Fruit fly (Drosophila melanogaster): Measurements from ENCODE around the gene CG31229.

The CG31229 gene

DNA sequence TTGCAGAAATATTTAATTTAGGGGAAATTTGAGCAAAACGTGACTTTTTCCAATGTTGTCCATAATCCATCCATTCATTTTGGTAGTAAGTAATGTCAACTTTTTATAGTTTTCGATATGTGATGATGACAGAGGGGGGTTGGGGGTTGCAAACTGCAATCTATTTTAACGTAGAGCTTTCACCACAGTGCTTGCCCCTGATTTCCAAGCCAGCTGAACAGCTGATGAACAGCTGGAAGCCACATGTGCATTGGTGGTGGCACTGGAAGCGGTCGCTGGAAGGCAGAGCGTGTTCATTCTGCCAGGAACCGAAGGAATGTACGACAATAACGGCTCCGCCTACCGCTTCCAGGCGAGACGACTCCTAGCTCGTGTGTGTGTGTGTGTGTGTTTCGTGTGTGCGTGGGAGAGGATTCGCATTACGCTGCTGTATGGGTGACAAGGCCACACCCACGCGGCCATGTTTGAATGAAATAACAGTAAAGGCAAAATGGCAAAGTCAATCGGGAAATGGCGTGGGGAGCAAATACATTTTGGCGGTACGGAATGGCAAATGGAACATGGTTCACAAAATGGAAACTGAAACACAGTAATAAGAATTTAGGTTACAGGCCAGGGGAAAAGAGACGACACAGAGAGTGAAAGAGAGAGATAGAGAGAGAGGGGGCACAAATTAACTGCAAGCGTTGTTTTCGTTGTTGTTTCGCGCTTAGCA, 31.4 kb downstream of the CG31229 start (continued):
- no peak for TF ChIP-seq Doc3 (GFP tag; IDR thresholded peaks at IDR 0.05; ENCODE audit: partially characterized antibody)
- TF ChIP-seq wdn (GFP tag; IDR thresholded peaks at IDR 0.05): no peak
- TF ChIP-seq Rx (GFP tag; IDR thresholded peaks at IDR 0.05): no peak
- no peak for TF ChIP-seq CG43689 (GFP tag; IDR thresholded peaks at IDR 0.05)
- TF ChIP-seq vnd (GFP tag; IDR thresholded peaks at IDR 0.05; ENCODE audit: partially characterized antibody): no peak
- TF ChIP-seq CG5180 (GFP tag; optimal IDR thresholded peaks at IDR 0.05): no peak
- no peak for TF ChIP-seq ato (GFP tag; IDR thresholded peaks at IDR 0.05; ENCODE audit: partially characterized antibody)
- no peak for TF ChIP-seq CG1529 (GFP tag; optimal IDR thresholded peaks at IDR 0.05)
- TF ChIP-seq abd-A (tag; optimal IDR thresholded peaks at IDR 0.05): peak; percentile 91
- no peak for TF ChIP-seq Dll (GFP tag; IDR thresholded peaks at IDR 0.05; ENCODE audit: partially characterized antibody)
- TF ChIP-seq nerfin-1 (tag; optimal IDR thresholded peaks at IDR 0.05): peak; percentile 46
- no peak for TF ChIP-seq Blimp-1 (GFP tag; optimal IDR thresholded peaks at IDR 0.05)
- TF ChIP-seq hth (optimal IDR thresholded peaks at IDR 0.05): no peak
- TF ChIP-seq odd (GFP tag; optimal IDR thresholded peaks at IDR 0.05): no peak
- TF ChIP-seq Ptx1 (GFP tag; IDR thresholded peaks at IDR 0.05): no peak
- TF ChIP-seq CG12942 (GFP tag; optimal IDR thresholded peaks at IDR 0.05): no peak
- no peak for TF ChIP-seq Atf-2 (GFP tag; optimal IDR thresholded peaks at IDR 0.05)
- no peak for TF ChIP-seq Nf-YA (GFP tag; IDR thresholded peaks at IDR 0.05)
- TF ChIP-seq ewg (GFP tag; optimal IDR thresholded peaks at IDR 0.05): peak; percentile 21
- no peak for TF ChIP-seq cato (GFP tag; optimal IDR thresholded peaks at IDR 0.05; ENCODE audit: borderline replicate concordance)
- TF ChIP-seq sna (GFP tag; IDR thresholded peaks at IDR 0.05; ENCODE audit: partially characterized antibody): no peak
- peak; percentile 11 for TF ChIP-seq Nf-YB (GFP tag; optimal IDR thresholded peaks at IDR 0.05)
- TF ChIP-seq hb (GFP tag; IDR thresholded peaks at IDR 0.05; ENCODE audit: partially characterized antibody): 0 out of 3 replicates have a peak, but pooled peaks have one; percentile 14
- TF ChIP-seq pan (optimal IDR thresholded peaks at IDR 0.05): no peak
- TF ChIP-seq pan (GFP tag; optimal IDR thresholded peaks at IDR 0.05 in 1 of 2, IDR thresholded peaks at IDR 0.05 in 1 of 2): no peak
- TF ChIP-seq lola (GFP tag; optimal IDR thresholded peaks at IDR 0.05): no peak
- no peak for TF ChIP-seq Camta (GFP tag; optimal IDR thresholded peaks at IDR 0.05)
- TF ChIP-seq dmrt11E (tag; optimal IDR thresholded peaks at IDR 0.05): no peak
- no peak for TF ChIP-seq Hmx (GFP tag; optimal IDR thresholded peaks at IDR 0.05)
- TF ChIP-seq sqz (GFP tag; optimal IDR thresholded peaks at IDR 0.05): no peak
- TF ChIP-seq CG11504 (tag; optimal IDR thresholded peaks at IDR 0.05): no peak
- no peak for TF ChIP-seq CG15514 (GFP tag; optimal IDR thresholded peaks at IDR 0.05)
- no peak for TF ChIP-seq CG15696 (tag; optimal IDR thresholded peaks at IDR 0.05)
- TF ChIP-seq danr (GFP tag; IDR thresholded peaks at IDR 0.05): no peak
- no peak for TF ChIP-seq CG13624 (GFP tag; optimal IDR thresholded peaks at IDR 0.05)
- TF ChIP-seq crp (GFP tag; optimal IDR thresholded peaks at IDR 0.05): peak in 1 of 2 experiments; percentile 14
- TF ChIP-seq gcm2 (GFP tag; optimal IDR thresholded peaks at IDR 0.05): no peak
- TF ChIP-seq pnt (GFP tag; optimal IDR thresholded peaks at IDR 0.05): no peak
- TF ChIP-seq CG32532 (GFP tag; IDR thresholded peaks at IDR 0.05): no peak
- no peak for TF ChIP-seq Bgb (GFP tag; IDR thresholded peaks at IDR 0.05; ENCODE audit: partially characterized antibody)
- no peak for TF ChIP-seq yki (optimal IDR thresholded peaks at IDR 0.05)
- no peak for TF ChIP-seq fd96Cb (tag; optimal IDR thresholded peaks at IDR 0.05)
- TF ChIP-seq CG2712 (tag; optimal IDR thresholded peaks at IDR 0.05): no peak
- TF ChIP-seq CG17829 (tag; optimal IDR thresholded peaks at IDR 0.05): no peak
- no peak for TF ChIP-seq TFAM (GFP tag; optimal IDR thresholded peaks at IDR 0.05)
- no peak for TF ChIP-seq CG18619 (GFP tag; optimal IDR thresholded peaks at IDR 0.05)

All from whole organism, embryonic.